Worm (Caenorhabditis elegans): Measurements from ENCODE around the gene T06D4.6.

Gene T06D4.6

DNA sequence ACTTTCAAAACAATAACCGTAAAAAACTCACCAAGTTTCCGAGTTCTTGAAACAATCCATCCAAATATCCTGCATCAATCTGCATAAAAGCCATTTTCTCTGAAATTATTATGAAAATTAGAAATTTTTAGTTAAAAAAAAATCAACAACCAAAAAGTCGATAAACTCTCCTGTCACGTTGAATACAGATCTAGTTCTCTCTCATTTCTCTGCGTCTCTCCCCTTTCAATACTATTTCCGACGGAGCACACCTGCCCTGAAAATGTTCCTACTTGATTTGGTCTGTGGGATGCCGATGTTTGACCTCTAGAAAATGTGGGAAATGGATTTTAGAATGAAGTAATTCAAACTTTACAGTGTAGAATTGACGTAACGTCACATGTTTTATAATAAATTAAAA, at the start of gene T06D4.6:
T06D4.6 (minus strand) TSS at position 101 of the 400 bp plus-strand sequence.
- no peak for TF ChIP-seq unc-62 (GFP tag; optimal IDR thresholded peaks at IDR 0.05)

DNA sequence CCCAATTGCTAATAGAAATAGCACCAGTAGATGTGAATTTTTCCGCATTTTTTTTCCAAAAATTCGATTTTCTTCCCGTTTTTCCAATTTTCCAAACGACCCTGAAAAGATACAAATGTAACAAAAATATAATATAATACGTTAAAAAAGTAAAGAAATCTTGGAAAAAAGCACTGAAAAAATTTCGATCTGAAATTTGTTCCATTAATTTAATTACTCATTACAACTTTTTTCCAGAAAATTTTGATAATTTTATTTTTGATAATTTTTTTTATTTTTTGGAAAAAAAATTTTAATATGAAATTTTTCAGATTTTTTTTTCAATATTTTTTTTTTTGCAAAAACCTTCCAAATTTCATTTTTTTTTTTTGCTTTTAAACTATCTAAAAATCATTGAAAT, 49.0 kb upstream of the T06D4.6 start, which contains the start of gene skpo-2:
skpo-2 (minus strand) TSS at position 101 of the 400 bp plus-strand sequence.
- no peak for TF ChIP-seq unc-62 (GFP tag; optimal IDR thresholded peaks at IDR 0.05)

DNA sequence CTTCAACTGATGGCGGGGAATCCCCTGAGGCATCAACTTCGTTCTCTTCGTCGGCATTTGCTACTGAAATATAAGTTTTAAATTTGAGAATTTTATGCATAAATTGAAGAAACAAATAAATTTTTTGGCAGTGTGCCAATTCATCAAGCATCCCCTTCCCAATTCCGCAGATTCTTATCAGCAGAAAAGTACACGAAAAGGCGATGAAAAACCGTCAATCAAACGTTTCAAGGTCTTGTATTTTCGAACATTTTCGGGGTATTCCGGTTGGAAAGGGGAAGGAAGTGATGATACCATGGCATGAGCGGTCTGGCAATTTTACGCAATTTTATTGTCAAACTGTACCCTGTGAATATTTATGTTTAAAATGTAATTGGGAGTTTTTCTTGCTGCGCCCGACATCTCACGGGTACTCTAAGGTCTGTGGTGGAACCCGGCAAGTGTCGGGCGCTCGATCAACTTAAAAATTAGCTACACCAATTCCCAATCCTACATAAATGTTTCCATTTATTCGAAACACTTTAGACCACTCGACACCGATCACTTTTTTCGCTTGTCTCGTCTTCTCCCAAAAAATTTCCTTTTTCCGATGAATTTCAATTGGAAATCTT, 47.6 kb upstream of the T06D4.6 start:
- TF ChIP-seq unc-62 (GFP tag; optimal IDR thresholded peaks at IDR 0.05) = no peak

DNA sequence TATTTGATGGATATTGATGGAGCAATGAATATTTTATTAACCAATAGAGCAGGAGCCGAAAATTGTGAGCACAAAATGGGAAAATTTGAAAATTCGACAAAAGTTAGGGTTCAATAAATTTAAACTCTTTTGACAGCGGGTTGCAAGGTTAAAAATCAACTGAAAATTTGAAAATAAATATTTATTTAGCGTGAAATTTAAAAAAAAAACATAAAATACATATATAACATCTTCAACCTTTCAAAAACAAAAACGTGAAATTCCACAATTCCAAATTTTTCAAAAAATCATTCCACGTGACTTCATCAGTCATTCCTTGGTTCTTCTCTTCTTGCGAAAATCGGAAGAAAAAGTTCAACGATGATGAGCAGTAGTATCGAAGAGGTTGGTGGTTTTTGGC, 42.0 kb upstream of the T06D4.6 start, which contains the start of gene C16C8.18:
C16C8.18 (plus strand) TSS at position 301 of the 400 bp plus-strand sequence.
- TF ChIP-seq unc-62 (GFP tag; optimal IDR thresholded peaks at IDR 0.05) = no peak

DNA sequence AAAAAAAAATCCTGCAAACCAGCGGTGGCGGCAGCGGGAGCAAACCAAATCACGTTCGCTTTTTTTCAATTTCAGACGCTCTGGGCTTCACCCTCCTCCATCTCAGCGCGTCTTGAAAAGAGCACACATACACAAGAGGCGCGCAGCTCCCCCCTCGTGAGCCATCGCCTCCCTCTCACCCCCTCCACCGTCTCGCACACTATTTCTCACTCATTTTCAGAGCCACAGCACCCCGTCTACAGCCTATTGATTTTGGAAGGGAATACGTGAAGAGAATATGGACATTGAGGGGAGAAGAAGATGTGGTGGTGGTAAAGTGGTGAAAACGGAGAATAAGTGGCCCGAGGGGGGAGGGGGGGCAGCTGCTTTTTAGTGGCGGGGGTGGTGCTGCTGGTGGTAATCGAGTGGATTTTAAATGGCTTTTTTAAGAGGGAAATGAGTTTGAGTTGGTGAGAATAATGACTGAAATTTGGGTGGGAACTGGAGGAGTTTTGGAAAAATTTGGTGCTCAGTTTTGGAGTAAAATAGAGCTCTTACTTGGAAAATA, 40.8 kb upstream of the T06D4.6 start:
- TF ChIP-seq unc-62 (GFP tag; optimal IDR thresholded peaks at IDR 0.05) = no peak

DNA sequence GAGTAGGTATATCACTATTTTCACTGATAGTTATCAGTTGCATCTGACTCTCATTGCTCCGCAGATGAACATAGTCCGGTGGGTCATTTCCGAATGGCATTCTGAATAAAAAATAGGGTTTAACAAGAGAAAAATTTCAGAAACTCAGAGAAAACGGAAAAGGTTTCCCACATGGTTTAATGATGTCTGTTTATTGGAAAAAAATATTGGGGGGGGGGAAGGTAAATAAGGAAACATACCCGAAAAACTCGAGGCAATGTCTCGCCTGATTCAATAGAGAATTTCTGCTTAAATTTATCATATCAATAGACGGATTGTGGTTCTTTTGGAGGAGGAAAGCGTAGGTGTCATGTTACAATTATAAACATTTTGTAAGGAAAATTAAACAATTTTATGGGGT, 38.0 kb upstream of the T06D4.6 start, which contains the start of gene nep-11:
nep-11 (minus strand) TSS at position 101 of the 400 bp plus-strand sequence.
- TF ChIP-seq unc-62 (GFP tag; optimal IDR thresholded peaks at IDR 0.05) = no peak

DNA sequence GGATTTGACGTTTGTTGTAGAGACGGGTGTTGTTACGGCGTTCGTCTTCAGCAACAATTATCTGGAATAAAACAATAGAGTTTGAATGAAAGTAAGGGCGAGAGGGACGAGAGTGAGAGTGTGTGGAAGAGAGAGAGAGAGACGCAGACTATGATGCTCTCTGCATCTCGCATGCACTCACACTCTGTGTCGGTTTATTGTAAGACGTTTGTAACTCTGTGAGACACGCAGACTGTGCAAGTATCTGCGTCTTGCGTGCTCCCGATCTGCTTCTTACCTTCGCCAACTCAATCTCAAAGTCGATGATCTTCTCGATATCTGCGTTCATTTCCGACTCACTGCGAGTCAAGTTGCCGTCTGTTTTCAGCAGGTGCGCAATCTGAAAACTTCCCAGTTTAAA, 35.5 kb upstream of the T06D4.6 start:
- TF ChIP-seq unc-62 (GFP tag; optimal IDR thresholded peaks at IDR 0.05) = no peak

DNA sequence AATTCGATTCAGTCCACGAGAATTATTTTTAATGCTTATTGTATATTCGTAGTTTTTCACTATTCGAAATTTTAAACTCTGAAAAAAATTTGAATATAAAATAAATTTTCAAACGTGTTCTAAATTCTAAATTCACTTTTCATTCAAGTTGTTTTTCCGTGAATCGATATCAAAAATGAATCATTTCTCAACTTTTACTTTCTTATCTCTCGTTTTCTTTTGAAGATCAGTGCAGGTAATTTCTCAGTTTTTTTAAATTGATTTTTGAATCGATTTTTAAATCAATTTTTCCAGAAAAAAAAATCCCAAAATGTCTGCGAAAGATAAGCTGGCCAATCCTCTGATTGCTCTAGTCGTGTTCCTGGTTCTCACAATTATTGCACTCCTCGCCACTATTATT, 29.1 kb upstream of the T06D4.6 start, which contains the start of gene nep-6:
nep-6 (plus strand) TSS at position 301 of the 400 bp plus-strand sequence.
- no peak for TF ChIP-seq unc-62 (GFP tag; optimal IDR thresholded peaks at IDR 0.05)

DNA sequence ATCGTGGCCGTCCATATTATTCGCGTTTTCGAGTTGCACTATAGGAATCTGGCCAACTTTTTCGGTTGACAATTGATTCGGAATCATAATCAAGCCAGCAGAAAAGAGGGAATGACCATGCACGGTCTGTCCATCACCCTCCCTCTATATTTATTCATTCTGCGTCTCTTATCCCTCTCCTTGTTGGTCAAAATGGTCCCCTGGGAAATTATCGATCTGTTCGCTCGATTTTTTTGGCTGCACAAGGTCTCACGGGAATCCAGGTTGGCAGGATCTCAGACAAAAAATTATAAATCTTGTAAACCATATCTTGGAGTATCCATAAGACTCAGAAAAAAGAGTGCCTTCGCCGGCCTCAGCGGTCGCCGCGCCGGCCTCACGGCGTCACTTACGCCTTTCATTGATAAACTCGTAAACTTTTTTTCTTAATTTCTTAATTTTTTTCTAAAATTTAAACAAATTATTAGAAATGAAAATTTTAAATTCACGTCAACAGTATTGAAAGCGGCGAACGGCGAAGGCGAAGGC, 27.0 kb upstream of the T06D4.6 start, which contains the start of the genes F18A12.7 and F18A12.2:
F18A12.7 (minus strand) TSS at position 101 of the 528 bp plus-strand sequence.
F18A12.2 (plus strand) TSS at position 478 of the 528 bp plus-strand sequence.
- TF ChIP-seq unc-62 (GFP tag; optimal IDR thresholded peaks at IDR 0.05) = no peak

DNA sequence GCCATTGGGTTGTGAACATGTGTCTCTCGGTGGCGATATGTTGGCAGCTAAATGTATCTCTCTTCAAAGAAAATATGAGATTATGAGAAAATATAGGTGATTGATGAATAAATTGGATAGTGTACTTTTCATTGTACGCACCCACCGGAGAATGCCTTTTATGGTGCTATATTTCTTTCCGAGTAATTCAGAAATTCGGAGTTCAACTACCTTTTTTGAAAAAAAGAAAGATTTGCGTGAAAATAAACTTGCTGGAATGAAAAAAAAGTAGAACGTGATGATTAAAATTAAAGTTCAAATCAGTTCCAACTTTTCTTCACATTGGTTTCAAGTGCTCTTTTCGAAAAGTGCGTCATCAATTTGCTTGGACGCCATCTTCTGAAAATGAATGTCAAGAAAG, 16.1 kb upstream of the T06D4.6 start, which contains the start of gene nep-8:
nep-8 (plus strand) TSS at position 301 of the 400 bp plus-strand sequence.
- no peak for TF ChIP-seq unc-62 (GFP tag; optimal IDR thresholded peaks at IDR 0.05)

DNA sequence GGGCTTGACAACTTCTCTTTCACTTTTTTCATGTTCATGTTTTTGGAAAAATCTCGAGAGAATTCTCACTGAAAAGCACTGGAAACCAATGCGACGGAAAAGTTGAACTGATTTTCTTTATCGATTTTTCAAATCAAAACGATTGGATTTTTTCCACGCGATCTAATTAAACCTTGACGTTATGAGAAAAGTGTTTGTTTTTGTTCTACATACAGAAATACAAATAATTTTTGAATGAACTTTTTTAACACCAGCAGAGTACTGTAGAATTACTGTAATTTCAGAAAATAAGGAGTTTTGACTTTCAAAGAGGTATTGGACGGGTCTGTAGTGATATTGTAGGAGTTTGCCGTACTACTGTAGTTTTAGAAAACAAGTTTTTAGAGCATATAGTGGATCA, 15.5 kb upstream of the T06D4.6 start, which contains the start of gene nep-10:
nep-10 (minus strand) TSS at position 101 of the 400 bp plus-strand sequence.
- no peak for TF ChIP-seq unc-62 (GFP tag; optimal IDR thresholded peaks at IDR 0.05)

DNA sequence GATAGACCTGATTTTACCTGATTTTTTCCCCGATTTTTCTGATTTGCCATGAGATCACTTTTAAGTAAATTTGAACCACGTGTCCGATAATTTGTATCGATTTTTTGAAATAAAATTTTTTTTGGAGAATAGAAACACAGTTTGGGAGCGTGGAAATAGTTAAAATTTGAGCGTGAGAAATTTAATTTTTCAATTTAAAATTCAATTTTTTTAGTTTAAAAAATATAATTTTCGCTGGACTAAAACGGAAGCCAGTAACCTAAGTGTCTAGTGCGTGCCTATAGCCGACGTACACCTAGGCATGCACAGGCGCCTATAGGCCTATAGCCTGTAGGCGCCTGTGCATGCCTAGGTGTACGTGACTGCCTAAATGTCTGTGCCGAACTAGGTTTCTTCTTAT, 11.8 kb upstream of the T06D4.6 start, which contains the start of gene nep-9:
nep-9 (minus strand) TSS at position 101 of the 400 bp plus-strand sequence.
- TF ChIP-seq unc-62 (GFP tag; optimal IDR thresholded peaks at IDR 0.05) = no peak

DNA sequence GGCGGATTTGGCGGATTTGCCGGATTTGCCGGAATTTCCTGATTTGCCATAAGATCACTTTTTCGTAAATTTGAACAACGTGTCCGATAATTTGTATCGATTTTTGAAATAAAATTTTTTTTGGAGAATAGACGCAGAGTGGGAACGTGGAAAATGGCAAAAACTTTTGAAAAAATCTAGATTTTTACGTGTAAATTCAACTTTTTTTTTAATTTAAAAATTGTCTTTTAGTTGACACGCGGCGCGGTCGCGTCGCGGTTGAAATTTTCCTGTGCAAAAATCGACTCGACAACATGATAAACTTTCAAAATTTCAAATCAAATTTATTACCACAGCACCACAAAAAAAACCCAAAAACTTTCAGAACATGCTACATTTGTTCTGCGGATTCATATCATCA, 8.1 kb upstream of the T06D4.6 start, which contains the start of gene nep-20:
nep-20 (minus strand) TSS at position 101 of the 400 bp plus-strand sequence.
- no peak for TF ChIP-seq unc-62 (GFP tag; optimal IDR thresholded peaks at IDR 0.05)

DNA sequence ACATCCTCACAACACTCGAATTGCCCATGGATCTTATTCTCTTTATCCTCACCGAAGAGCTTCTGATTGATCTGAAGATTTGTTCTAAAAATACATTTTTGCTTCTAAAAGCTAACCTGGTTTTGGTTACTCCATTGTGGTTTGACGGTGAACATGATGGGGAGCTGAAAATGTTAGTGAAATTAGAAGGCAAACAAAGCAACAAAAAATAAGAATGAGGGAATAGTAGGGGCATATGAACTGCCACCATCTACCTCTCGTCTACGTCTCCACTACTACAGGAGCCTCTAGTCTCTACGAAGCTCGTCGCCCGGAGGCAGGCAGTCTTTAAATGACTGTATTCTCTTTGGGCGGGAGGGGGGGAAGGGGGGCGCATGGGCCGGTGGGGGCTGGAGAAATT, 1.7 kb downstream of the T06D4.6 start, which contains the start of gene T06D4.2:
T06D4.2 (minus strand) TSS at position 170 of the 400 bp plus-strand sequence.
- no peak for TF ChIP-seq unc-62 (GFP tag; optimal IDR thresholded peaks at IDR 0.05)

DNA sequence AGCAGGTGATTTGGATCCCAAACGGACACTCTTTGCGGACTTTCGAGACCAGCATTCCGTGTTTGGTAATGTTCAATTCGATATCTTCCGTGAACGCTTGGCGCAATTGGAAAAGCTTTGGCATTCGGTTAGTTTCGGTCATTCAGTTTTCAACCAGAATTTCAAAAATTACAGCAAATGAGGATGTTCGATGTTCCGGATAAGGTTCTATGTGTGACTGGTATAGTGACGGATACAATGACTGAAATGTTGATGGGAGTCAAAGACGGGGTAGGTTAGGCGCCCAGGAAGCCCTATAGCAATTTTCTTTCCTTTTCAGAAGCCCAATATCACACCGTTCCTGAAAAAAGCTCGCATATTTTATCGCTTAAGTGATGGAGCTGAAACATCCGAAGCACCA, 4.3 kb downstream of the T06D4.6 start:
- TF ChIP-seq unc-62 (GFP tag; optimal IDR thresholded peaks at IDR 0.05) = no peak

DNA sequence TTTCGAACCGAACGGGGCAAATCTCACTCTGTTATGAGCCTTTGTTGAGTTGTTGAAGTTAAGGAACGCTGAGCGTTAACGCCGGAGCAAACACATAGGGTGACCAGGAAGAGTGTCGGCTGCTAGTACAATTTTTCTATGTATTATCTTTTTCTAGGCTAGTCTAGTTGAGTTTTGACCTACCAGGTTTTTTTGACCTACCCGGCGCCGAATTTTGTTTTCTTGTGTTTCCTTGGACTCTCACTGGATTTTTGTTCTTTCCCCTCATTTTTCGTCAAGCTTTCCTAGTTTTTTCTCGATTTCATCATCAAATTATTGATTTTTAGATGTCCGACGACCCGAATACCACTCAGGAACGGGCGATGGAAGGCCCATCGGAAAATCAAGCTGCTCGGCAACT, 5.9 kb downstream of the T06D4.6 start, which contains the start of gene T06D4.1:
T06D4.1 (plus strand) TSS at position 321 of the 400 bp plus-strand sequence.
- TF ChIP-seq unc-62 (GFP tag; optimal IDR thresholded peaks at IDR 0.05) = no peak
